Worm (Caenorhabditis elegans): ENCODE measurements around the gene skr-16.

- TF ChIP-seq ref-2 (tag; optimal IDR thresholded peaks at IDR 0.05), result no peak
- no peak for TF ChIP-seq K09A11.1 (tag; optimal IDR thresholded peaks at IDR 0.05; ENCODE audit: insufficient read depth)
- TF ChIP-seq hlh-6 (tag; optimal IDR thresholded peaks at IDR 0.05), result no peak
Observed at ce11 chrIV:7173489-7173888, 5.0 kb downstream of the skr-16 start, which contains the start of gene str-1.

All from whole organism, late embryonic.